Fruit fly (Drosophila melanogaster) whole organism, embryonic: ENCODE data around the gene CG33796.

ENCODE experiments used
- Antp ChIP-seq: fragments of 200-800 bp; sonication (Bioruptor generic); optimal IDR thresholded peaks from 3 replicates; lab custom pipeline; 2016; ENCODE audit warnings: missing biosample characterization, missing genetic modification characterization
- Atf-2 ChIP-seq: fragments of 200-800 bp; sonication (Bioruptor generic); optimal IDR thresholded peaks from 2 replicates; lab custom pipeline; 2016; ENCODE audit warnings: missing biosample characterization, missing genetic modification characterization
- Atf6 ChIP-seq: fragments of 200-800 bp; sonication (Bioruptor generic); IDR thresholded peaks from 2 replicates; pipeline ENCODE4 v1.3.6; 2022; ENCODE audit warnings: missing biosample characterization, missing genetic modification characterization
- Blimp-1 ChIP-seq: fragments of 200-800 bp; sonication (Bioruptor generic); optimal IDR thresholded peaks from 3 replicates; lab custom pipeline; 2018; ENCODE audit warnings: missing biosample characterization, missing genetic modification characterization, mild to moderate bottlenecking, moderate library complexity, missing genetic modification reagents
- CG1024 ChIP-seq: fragments of 200-800 bp; sonication (Bioruptor generic); IDR thresholded peaks from 2 replicates; pipeline ENCODE4 v1.3.6; 2022; ENCODE audit warnings: missing biosample characterization, missing genetic modification characterization
- CG10462 ChIP-seq: fragments of 200-800 bp; sonication (Bioruptor generic); optimal IDR thresholded peaks from 2 replicates; lab custom pipeline; 2016; ENCODE audit warnings: missing biosample characterization, missing genetic modification characterization
- CG11093 ChIP-seq: fragments of 200-800 bp; sonication (Bioruptor generic); IDR thresholded peaks from 3 replicates; pipeline ENCODE4 v1.3.6; 2022; ENCODE audit warnings: missing biosample characterization, missing genetic modification characterization
- CG11247 ChIP-seq: fragments of 200-800 bp; sonication (Bioruptor generic); IDR thresholded peaks from 2 replicates; pipeline ENCODE4 v1.3.6; 2022; ENCODE audit warnings: missing biosample characterization, missing genetic modification characterization
- CG13624 ChIP-seq: fragments of 200-800 bp; sonication (Bioruptor generic); optimal IDR thresholded peaks from 2 replicates; lab custom pipeline; 2016; ENCODE audit warnings: missing biosample characterization, missing genetic modification characterization
- CG13775 ChIP-seq: fragments of 200-800 bp; sonication (Bioruptor generic); optimal IDR thresholded peaks from 3 replicates; lab custom pipeline; 2017; ENCODE audit warnings: missing biosample characterization, mild to moderate bottlenecking, missing genetic modification characterization
- CG13894 ChIP-seq: fragments of 200-800 bp; sonication (Bioruptor generic); optimal IDR thresholded peaks from 3 replicates; lab custom pipeline; 2018; ENCODE audit warnings: missing biosample characterization, mild to moderate bottlenecking, missing genetic modification characterization, moderate library complexity
- CG14014 ChIP-seq: fragments of 200-800 bp; sonication (Bioruptor generic); IDR thresholded peaks from 2 replicates; pipeline ENCODE4 v1.3.6; 2022; ENCODE audit warnings: missing biosample characterization, missing genetic modification characterization
- CG14710 ChIP-seq: fragments of 200-800 bp; sonication (Bioruptor generic); optimal IDR thresholded peaks from 3 replicates; lab custom pipeline; 2019; ENCODE audit warnings: missing biosample characterization, mild to moderate bottlenecking, missing genetic modification characterization, moderate library complexity
- CG15514 ChIP-seq: fragments of 200-800 bp; sonication (Bioruptor generic); optimal IDR thresholded peaks from 3 replicates; lab custom pipeline; 2017; ENCODE audit warnings: missing biosample characterization, missing genetic modification characterization, mild to moderate bottlenecking, moderate library complexity, missing genetic modification reagents
- CG17328 ChIP-seq: fragments of 200-800 bp; sonication (Bioruptor generic); IDR thresholded peaks from 2 replicates; pipeline ENCODE4 v1.3.6; 2022; ENCODE audit warnings: missing biosample characterization, missing genetic modification characterization
- CG18011 ChIP-seq: fragments of 200-800 bp; sonication (Bioruptor generic); optimal IDR thresholded peaks from 2 replicates; lab custom pipeline; 2017; ENCODE audit warnings: missing biosample characterization, missing genetic modification characterization, mild to moderate bottlenecking, moderate library complexity, missing genotype
- CG30020 ChIP-seq: fragments of 200-800 bp; optimal IDR thresholded peaks from 2 replicates; lab custom pipeline; 2019; ENCODE audit warnings: missing biosample characterization, mild to moderate bottlenecking, missing genetic modification characterization, moderate library complexity
- CG3281 ChIP-seq: fragments of 200-800 bp; sonication (Bioruptor generic); optimal IDR thresholded peaks from 3 replicates; lab custom pipeline; 2017; ENCODE audit warnings: missing biosample characterization, mild to moderate bottlenecking, missing genetic modification characterization
- CG34422 ChIP-seq: fragments of 200-800 bp; sonication (Bioruptor generic); IDR thresholded peaks from 3 replicates; pipeline ENCODE4 v1.3.6; 2022; ENCODE audit warnings: missing biosample characterization, missing genetic modification characterization
- CG3726 ChIP-seq: fragments of 200-800 bp; sonication (Bioruptor generic); IDR thresholded peaks from 3 replicates; pipeline ENCODE4, ENCODE4 v1.3.6; 2022; ENCODE audit warnings: missing biosample characterization, missing genetic modification characterization
- CG6765 ChIP-seq: fragments of 200-800 bp; sonication (Bioruptor generic); optimal IDR thresholded peaks from 3 replicates; lab custom pipeline; 2017; ENCODE audit warnings: missing biosample characterization, mild to moderate bottlenecking, missing genetic modification characterization
- CG7987 ChIP-seq: fragments of 200-800 bp; sonication (Bioruptor generic); optimal IDR thresholded peaks from 2 replicates; lab custom pipeline; 2018; ENCODE audit warnings: missing biosample characterization, mild to moderate bottlenecking, missing genetic modification characterization, moderate library complexity
- Dad ChIP-seq: fragments of 200-800 bp; sonication (Bioruptor generic); optimal IDR thresholded peaks from 3 replicates; lab custom pipeline; 2016; ENCODE audit warnings: missing biosample characterization, missing genetic modification characterization
- Doc3 ChIP-seq: fragments of 200-800 bp; sonication (Bioruptor generic); IDR thresholded peaks from 3 replicates; pipeline ENCODE4 v1.3.6; 2022; ENCODE audit warnings: missing biosample characterization, missing genetic modification characterization; ENCODE audit not compliant: partially characterized antibody
- Dp ChIP-seq: fragments of 200-800 bp; sonication (Bioruptor generic); optimal IDR thresholded peaks from 2 replicates; lab custom pipeline; 2018; ENCODE audit warnings: missing biosample characterization, mild to moderate bottlenecking, missing genetic modification characterization, moderate library complexity
- E2f1 ChIP-seq: fragments of 200-800 bp; sonication (Bioruptor generic); IDR thresholded peaks from 2 replicates; pipeline ENCODE4 v1.3.6; 2022; ENCODE audit warnings: missing biosample characterization, missing genetic modification characterization
- Elba2 ChIP-seq: fragments of 200-800 bp; sonication (Bioruptor generic); optimal IDR thresholded peaks from 3 replicates; lab custom pipeline; 2016; ENCODE audit warnings: missing biosample characterization, missing genetic modification characterization
- Gsc ChIP-seq: fragments of 200-800 bp; sonication (Bioruptor generic); IDR thresholded peaks from 2 replicates; pipeline ENCODE4 v1.3.6; 2022; ENCODE audit warnings: missing biosample characterization, missing genetic modification characterization
- HLH3B ChIP-seq: fragments of 200-800 bp; sonication (Bioruptor generic); IDR thresholded peaks from 2 replicates; pipeline ENCODE4 v1.3.6; 2022; ENCODE audit warnings: missing biosample characterization, missing genetic modification characterization
- Hand ChIP-seq: fragments of 200-800 bp; sonication (Bioruptor generic); optimal IDR thresholded peaks from 2 replicates; lab custom pipeline; 2017; ENCODE audit warnings: mild to moderate bottlenecking, missing biosample characterization, missing genetic modification reagents, missing genetic modification characterization
- Hr51 ChIP-seq, 2 experiments: fragments of 200-800 bp; sonication (Bioruptor generic); optimal IDR thresholded peaks; 2 replicates in 1 of 2; 3 replicates in 1 of 2; lab custom pipeline; 2016 to 2018; ENCODE audit warnings: missing biosample characterization in 2 of 2, missing genetic modification characterization in 2 of 2, mild to moderate bottlenecking in 1 of 2, moderate library complexity in 1 of 2
- Kr ChIP-seq: fragments of 200-800 bp; sonication (Bioruptor generic); optimal IDR thresholded peaks from 2 replicates; lab custom pipeline; 2017; ENCODE audit warnings: missing biosample characterization, mild to moderate bottlenecking, missing genetic modification characterization
- Vsx1 ChIP-seq: fragments of 200-800 bp; sonication (Bioruptor generic); optimal IDR thresholded peaks from 2 replicates; lab custom pipeline; 2017; ENCODE audit warnings: missing biosample characterization, mild to moderate bottlenecking, missing genetic modification characterization, missing genetic modification reagents
- Xbp1 ChIP-seq: fragments of 200-800 bp; sonication (Bioruptor generic); optimal IDR thresholded peaks from 3 replicates; lab custom pipeline; 2016; ENCODE audit warnings: missing biosample characterization, mild to moderate bottlenecking, missing genetic modification characterization
- abd-A ChIP-seq: fragments of 200-800 bp; sonication (Bioruptor generic); optimal IDR thresholded peaks from 3 replicates; lab custom pipeline; 2019; ENCODE audit warnings: missing biosample characterization, mild to moderate bottlenecking, missing genetic modification characterization, moderate library complexity
- az2 ChIP-seq: fragments of 200-800 bp; sonication (Bioruptor generic); optimal IDR thresholded peaks from 3 replicates; lab custom pipeline; 2016; ENCODE audit warnings: missing biosample characterization, missing genetic modification characterization
- croc ChIP-seq: fragments of 200-800 bp; sonication (Bioruptor generic); conservative IDR thresholded peaks from 3 replicates; pipeline ENCODE4 v1.3.6; 2022; ENCODE audit warnings: missing biosample characterization, missing genetic modification characterization
- dan ChIP-seq: fragments of 200-800 bp; sonication (Bioruptor generic); IDR thresholded peaks from 2 replicates; pipeline ENCODE4 v1.3.6; 2022; ENCODE audit warnings: missing biosample characterization, missing genetic modification characterization
- esg ChIP-seq: fragments of 200-800 bp; sonication (Bioruptor generic); conservative IDR thresholded peaks from 2 replicates; pipeline ENCODE4 v1.3.6; 2022; ENCODE audit warnings: missing biosample characterization, missing genetic modification characterization
- fd3F ChIP-seq: fragments of 200-800 bp; sonication (Bioruptor generic); optimal IDR thresholded peaks from 2 replicates; lab custom pipeline; 2018; ENCODE audit warnings: missing biosample characterization, mild to moderate bottlenecking, missing genetic modification characterization, moderate library complexity
- fru ChIP-seq: fragments of >200 bp; optimal IDR thresholded peaks from 2 replicates; lab custom pipeline; 2017
- gro ChIP-seq: fragments of 200-800 bp; sonication (Bioruptor generic); optimal IDR thresholded peaks from 2 replicates; lab custom pipeline; 2016; ENCODE audit warnings: missing biosample characterization, missing genetic modification characterization
- ken ChIP-seq: fragments of 200-800 bp; sonication (Bioruptor generic); IDR thresholded peaks from 3 replicates; pipeline ENCODE4 v1.3.6; 2022; ENCODE audit warnings: missing biosample characterization, missing genetic modification characterization
- mam ChIP-seq: fragments of 200-800 bp; sonication (Bioruptor generic); optimal IDR thresholded peaks from 3 replicates; lab custom pipeline; 2016; ENCODE audit warnings: missing biosample characterization, missing genetic modification characterization
- nmo ChIP-seq: fragments of 200-800 bp; sonication (Bioruptor generic); optimal IDR thresholded peaks from 2 replicates; lab custom pipeline; 2018; ENCODE audit warnings: missing biosample characterization, mild to moderate bottlenecking, missing genetic modification characterization, moderate library complexity
- odd ChIP-seq: fragments of 200-800 bp; sonication (Bioruptor generic); optimal IDR thresholded peaks from 2 replicates; lab custom pipeline; 2017; ENCODE audit warnings: missing biosample characterization, mild to moderate bottlenecking, missing genetic modification characterization
- pan ChIP-seq, 4 experiments: fragments of >200 bp in 3 of 4; fragments of 200-800 bp in 1 of 4; sonication (Bioruptor generic) in 1 of 4; optimal IDR thresholded peaks in 3 of 4; IDR thresholded peaks in 1 of 4; 2 replicates each; pipeline versions ENCODE4 v1.3.6 to Lab custom; 2017 to 2022; ENCODE audit warnings: missing biosample characterization in 2 of 4, missing genetic modification characterization in 2 of 4, mixed read lengths in 1 of 4
- sens ChIP-seq: fragments of 200-800 bp; sonication (Bioruptor generic); peaks from one replicate; lab custom pipeline; 2016; ENCODE audit warnings: missing biosample characterization, missing genetic modification characterization
- tin ChIP-seq: fragments of 200-800 bp; sonication (Bioruptor generic); optimal IDR thresholded peaks from 3 replicates; lab custom pipeline; 2016; ENCODE audit warnings: missing biosample characterization, missing genetic modification characterization
- tna ChIP-seq: fragments of 200-800 bp; sonication (Bioruptor generic); IDR thresholded peaks from 2 replicates; pipeline ENCODE4 v1.3.6; 2022; ENCODE audit warnings: missing biosample characterization, missing genetic modification characterization; ENCODE audit not compliant: partially characterized antibody
- toy ChIP-seq: fragments of 200-800 bp; sonication (Bioruptor generic); IDR thresholded peaks from 2 replicates; pipeline ENCODE4 v1.3.6; 2022; ENCODE audit warnings: missing biosample characterization, missing genetic modification characterization
- trem ChIP-seq: fragments of 200-800 bp; optimal IDR thresholded peaks from 3 replicates; lab custom pipeline; 2019; ENCODE audit warnings: missing biosample characterization, mild to moderate bottlenecking, missing genetic modification characterization, moderate library complexity

CG33796 gene

DNA sequence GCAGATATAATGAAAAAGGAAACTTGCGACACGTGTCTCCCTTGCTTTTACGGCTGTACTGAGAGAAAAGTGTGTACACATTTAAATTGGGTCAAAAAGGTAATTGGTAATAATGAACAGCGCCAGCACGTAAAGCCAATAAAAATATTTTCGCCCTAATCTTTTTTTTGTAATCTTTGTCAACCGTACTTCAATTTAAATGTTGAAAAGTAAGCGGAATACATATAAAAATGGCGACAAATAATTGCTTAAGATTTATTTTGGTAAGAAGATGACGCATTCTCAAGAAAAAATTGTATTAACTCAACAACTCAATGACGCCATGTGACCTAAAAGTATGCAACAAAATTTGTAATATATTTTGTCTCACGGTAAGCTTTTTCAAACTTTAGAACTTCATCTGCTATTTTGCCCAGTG, 22.1 kb downstream of the CG33796 start (continued):
- no peak for TF ChIP-seq CG14014
- no peak for TF ChIP-seq HLH3B (GFP tag; lab: Robert Waterston, UW)
- TF ChIP-seq CG30020 (tag; lab: Kevin White, UChicago), result no peak
- peak; percentile 57 for TF ChIP-seq CG3281 (GFP tag; lab: Kevin White, UChicago)
- TF ChIP-seq CG1024 (GFP tag; lab: Robert Waterston, UW), result no peak
- TF ChIP-seq Antp (GFP tag; lab: Kevin White, UChicago), result no peak
- TF ChIP-seq CG3726, result no peak
- TF ChIP-seq Blimp-1, result peak; percentile 12
- TF ChIP-seq az2 (GFP tag; lab: Kevin White, UChicago), result no peak
- no peak for TF ChIP-seq CG14710 (tag; lab: Kevin White, UChicago)
- no peak for TF ChIP-seq fru
- TF ChIP-seq E2f1, result no peak
- TF ChIP-seq pan (optimal IDR thresholded peaks at IDR 0.05; lab: Kevin White, UChicago), result no peak
- no peak for TF ChIP-seq pan (GFP tag; optimal IDR thresholded peaks at IDR 0.05 in 1 of 2, IDR thresholded peaks at IDR 0.05 in 1 of 2)
- TF ChIP-seq Kr (GFP tag; lab: Kevin White, UChicago), result no peak
- TF ChIP-seq Dad, result no peak
- TF ChIP-seq Atf6 (GFP tag; lab: Robert Waterston, UW), result no peak
- TF ChIP-seq tna, result no peak
- TF ChIP-seq nmo, result peak; percentile 12
- TF ChIP-seq sens (GFP tag; lab: Kevin White, UChicago), result peak; percentile 83
- TF ChIP-seq trem (tag; lab: Kevin White, UChicago), result no peak
- no peak for TF ChIP-seq CG17328 (GFP tag; lab: Robert Waterston, UW)
- TF ChIP-seq CG13894, result no peak
- TF ChIP-seq Vsx1, result no peak
- peak; percentile 6 for TF ChIP-seq CG6765
- no peak for TF ChIP-seq CG13775 (GFP tag; lab: Kevin White, UChicago)
- no peak for TF ChIP-seq ken (GFP tag; lab: Robert Waterston, UW)
- peak; percentile 53 for TF ChIP-seq Hand (GFP tag; lab: Kevin White, UChicago)
- no peak for TF ChIP-seq gro (GFP tag; lab: Kevin White, UChicago)
- TF ChIP-seq Dp (GFP tag; lab: Kevin White, UChicago), result no peak
- TF ChIP-seq odd (GFP tag; lab: Kevin White, UChicago), result no peak
- TF ChIP-seq esg (GFP tag; lab: Robert Waterston, UW), result no peak
- no peak for TF ChIP-seq toy (GFP tag; lab: Robert Waterston, UW)
- TF ChIP-seq CG18011 (GFP tag; lab: Kevin White, UChicago), result no peak
- TF ChIP-seq Xbp1, result no peak
- TF ChIP-seq Doc3 (GFP tag; lab: Robert Waterston, UW), result no peak
- no peak for TF ChIP-seq tin (GFP tag; lab: Kevin White, UChicago)
- TF ChIP-seq abd-A (tag; lab: Kevin White, UChicago), result no peak
- no peak for TF ChIP-seq fd3F (GFP tag; lab: Kevin White, UChicago)
- no peak for TF ChIP-seq CG10462
- no peak for TF ChIP-seq Gsc (GFP tag; lab: Robert Waterston, UW)
- no peak for TF ChIP-seq dan (GFP tag; lab: Robert Waterston, UW)
- no peak for TF ChIP-seq CG34422 (GFP tag; lab: Robert Waterston, UW)
- TF ChIP-seq mam (GFP tag; lab: Kevin White, UChicago), result peak; percentile 16
- no peak for TF ChIP-seq CG11247 (GFP tag; lab: Robert Waterston, UW)
- no peak for TF ChIP-seq Atf-2 (GFP tag; lab: Kevin White, UChicago)
- TF ChIP-seq CG15514 (GFP tag; lab: Kevin White, UChicago), result peak; percentile 17
- TF ChIP-seq Hr51 (GFP tag; optimal IDR thresholded peaks at IDR 0.05; lab: Kevin White, UChicago), result peak in 1 of 2 experiments; percentile 40
- no peak for TF ChIP-seq croc (GFP tag; lab: Robert Waterston, UW)
- TF ChIP-seq CG7987 (GFP tag; lab: Kevin White, UChicago), result no peak
- no peak for TF ChIP-seq Elba2
- TF ChIP-seq CG13624 (GFP tag; lab: Kevin White, UChicago), result peak; percentile 9
- TF ChIP-seq CG11093 (GFP tag; lab: Robert Waterston, UW), result no peak
